Worm (Caenorhabditis elegans) whole organism, young adult: Measurements from ENCODE around the gene R12B2.13.

ENCODE experiments used
- F33H1.4 ChIP-seq: fragments of 200-800 bp; sonication (Bioruptor generic); IDR thresholded peaks from 2 replicates; pipeline ENCODE4 v1.3.6; 2022; ENCODE audit warnings: missing genetic modification reagents, missing genetic modification characterization, missing compliant biosample characterization
- F52B5.7 ChIP-seq: sonication (generic microtip); optimal IDR thresholded peaks from 2 replicates; lab custom pipeline; 2016; ENCODE audit warnings: mild to moderate bottlenecking, missing genetic modification characterization, missing compliant biosample characterization
- T26A5.8 ChIP-seq: sonication (generic microtip); optimal IDR thresholded peaks from 2 replicates; lab custom pipeline; 2016; ENCODE audit warnings: missing genetic modification characterization, missing compliant biosample characterization
- ceh-40 ChIP-seq: fragments of 200-800 bp; sonication (Bioruptor generic); IDR thresholded peaks from 2 replicates; pipeline ENCODE4 v1.3.6; 2022; ENCODE audit warnings: missing genetic modification characterization, missing compliant biosample characterization
- dox-1 ChIP-seq: fragments of 200-800 bp; sonication (Bioruptor generic); IDR thresholded peaks from 2 replicates; pipeline ENCODE4 v1.3.6; 2022; ENCODE audit warnings: missing genetic modification reagents, missing genetic modification characterization, missing compliant biosample characterization
- pha-4 ChIP-seq: fragments of 150-350 bp; sonication (generic microtip); optimal IDR thresholded peaks from 2 replicates; lab custom pipeline; 2014; ENCODE audit warnings: missing biosample characterization, missing genetic modification reagents, missing genetic modification characterization
- unc-62 ChIP-seq: fragments of 150-350 bp; optimal IDR thresholded peaks from 2 replicates; lab custom pipeline; 2014; ENCODE audit warnings: missing biosample characterization, missing genetic modification reagents, missing genetic modification characterization

DNA sequence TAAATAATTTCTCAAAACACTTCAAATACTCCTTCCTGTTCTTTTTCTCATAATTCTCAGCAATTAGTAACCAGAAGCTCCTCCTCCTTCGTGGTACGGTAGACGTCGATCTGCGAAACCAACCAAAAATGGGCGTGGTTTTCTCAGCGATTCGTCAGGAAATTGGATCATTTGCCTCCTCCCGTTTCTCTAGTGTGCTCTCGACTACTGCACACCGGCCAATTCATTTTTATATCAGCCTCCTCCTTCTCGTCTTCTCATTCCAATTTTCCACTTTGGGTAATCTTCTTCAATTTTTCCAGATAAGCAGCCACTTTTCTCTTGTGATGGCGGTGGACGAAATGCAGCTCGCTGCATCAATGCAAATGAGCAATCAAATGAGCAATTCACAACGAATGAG is 34.5 kb downstream of the R12B2.13 start, which contains the start of gene ceh-10:
- TF ChIP-seq F33H1.4 (no peak), F52B5.7 (tag; lab: Kevin White, UChicago) (no peak), pha-4 (no peak), dox-1 (GFP tag; lab: Robert Waterston, UW) (no peak), T26A5.8 (tag; lab: Kevin White, UChicago) (no peak), ceh-40 (GFP tag; lab: Robert Waterston, UW) (no peak), unc-62 (no peak)
